Fruit fly (Drosophila melanogaster) Kc167 (cell line): ENCODE results near the gene CG11158.

ENCODE experiments used
- Sin3A ChIP-seq: fragments of >200 bp; optimal IDR thresholded peaks from 2 replicates; lab custom pipeline; 2018; ENCODE audit warnings: missing external identifiers
- h ChIP-seq: fragments of >200 bp; optimal IDR thresholded peaks from 3 replicates; lab custom pipeline; 2018; ENCODE audit warnings: missing external identifiers
- insv ChIP-seq: fragments of >200 bp; optimal IDR thresholded peaks from 3 replicates; lab custom pipeline; 2018; ENCODE audit warnings: missing external identifiers
- psq ChIP-seq: fragments of >200 bp; optimal IDR thresholded peaks from 2 replicates; lab custom pipeline; 2017; ENCODE audit warnings: missing external identifiers

dm6 chrX:13679565-13679964, 3.2 kb upstream of the CG11158 start:
- TF ChIP-seq Sin3A: no peak
- TF ChIP-seq psq (lab: Kevin White, UChicago): no peak
- TF ChIP-seq insv (lab: Kevin White, UChicago): no peak
- TF ChIP-seq h (lab: Kevin White, UChicago): no peak
